Worm (Caenorhabditis elegans) whole organism, L2 larva: ENCODE results near the gene glb-23.

Source experiments
- alr-1 ChIP-seq: fragments of 150-350 bp; optimal IDR thresholded peaks from 2 replicates; lab custom pipeline; 2014; ENCODE audit warnings: missing biosample characterization, missing genetic modification characterization
- aly-2 ChIP-seq: fragments of 150-350 bp; optimal IDR thresholded peaks from 2 replicates; lab custom pipeline; 2014; ENCODE audit warnings: missing biosample characterization, missing genetic modification characterization
- fos-1 ChIP-seq: fragments of 150-350 bp; optimal IDR thresholded peaks from 2 replicates; lab custom pipeline; 2014; ENCODE audit warnings: missing biosample characterization, missing genetic modification characterization
- lin-39 ChIP-seq: fragments of 150-350 bp; optimal IDR thresholded peaks from 2 replicates; lab custom pipeline; 2014; ENCODE audit warnings: missing biosample characterization, missing genetic modification reagents, missing genetic modification characterization
- ztf-4 ChIP-seq: fragments of 150-350 bp; optimal IDR thresholded peaks from 2 replicates; lab custom pipeline; 2014; ENCODE audit warnings: missing biosample characterization, missing genetic modification characterization

ce11 chrIV:7242220-7242789 lies 23.0 kb upstream of the glb-23 start, which contains the start of gene gstk-2:
- no peak for TF ChIP-seq alr-1
- no peak for TF ChIP-seq lin-39 (tag; lab: Kevin White, UChicago)
- no peak for TF ChIP-seq ztf-4 (tag; lab: Kevin White, UChicago)
- TF ChIP-seq fos-1 (tag; lab: Kevin White, UChicago): no peak
- no peak for TF ChIP-seq aly-2
